Worm (Caenorhabditis elegans) whole organism, young adult: Measurements from ENCODE around the gene C50B8.5.

Source experiments
- B0261.1 ChIP-seq: sonication (generic microtip); optimal IDR thresholded peaks from 2 replicates; lab custom pipeline; 2016; ENCODE audit warnings: mild to moderate bottlenecking, missing genetic modification characterization, moderate library complexity, missing compliant biosample characterization
- F49E8.2 ChIP-seq: sonication (generic microtip); optimal IDR thresholded peaks from 3 replicates; lab custom pipeline; 2017; ENCODE audit warnings: missing genetic modification characterization, mild to moderate bottlenecking, missing compliant biosample characterization, antibody characterized with exemption, moderate library complexity; ENCODE audit not compliant: insufficient read depth
- ama-1 ChIP-seq, 3 experiments: fragments of 150-350 bp in 1 of 3; sonication (generic microtip) in 2 of 3; optimal IDR thresholded peaks; 2 replicates each; lab custom pipeline; 2014 to 2018; ENCODE audit warnings: missing biosample characterization in 2 of 3, missing genetic modification characterization in 2 of 3, missing genetic modification reagents in 2 of 3
- ceh-40 ChIP-seq: fragments of 200-800 bp; sonication (Bioruptor generic); IDR thresholded peaks from 2 replicates; pipeline ENCODE4 v1.3.6; 2022; ENCODE audit warnings: missing genetic modification characterization, missing compliant biosample characterization
- gei-17 ChIP-seq: fragments of 200-800 bp; sonication (Bioruptor generic); optimal IDR thresholded peaks from 2 replicates; lab custom pipeline; 2018; ENCODE audit warnings: mild to moderate bottlenecking, missing genetic modification characterization, missing compliant biosample characterization
- him-1 ChIP-seq: sonication (generic microtip); optimal IDR thresholded peaks from 2 replicates; lab custom pipeline; 2016; ENCODE audit warnings: missing genotype, missing genetic modification reagents, missing genetic modification characterization, missing compliant biosample characterization
- zfh-2 ChIP-seq: fragments of 200-800 bp; sonication (Bioruptor generic); conservative IDR thresholded peaks from 2 replicates; pipeline ENCODE4 v1.3.6; 2022; ENCODE audit warnings: missing genetic modification reagents, missing genetic modification characterization, missing compliant biosample characterization

DNA sequence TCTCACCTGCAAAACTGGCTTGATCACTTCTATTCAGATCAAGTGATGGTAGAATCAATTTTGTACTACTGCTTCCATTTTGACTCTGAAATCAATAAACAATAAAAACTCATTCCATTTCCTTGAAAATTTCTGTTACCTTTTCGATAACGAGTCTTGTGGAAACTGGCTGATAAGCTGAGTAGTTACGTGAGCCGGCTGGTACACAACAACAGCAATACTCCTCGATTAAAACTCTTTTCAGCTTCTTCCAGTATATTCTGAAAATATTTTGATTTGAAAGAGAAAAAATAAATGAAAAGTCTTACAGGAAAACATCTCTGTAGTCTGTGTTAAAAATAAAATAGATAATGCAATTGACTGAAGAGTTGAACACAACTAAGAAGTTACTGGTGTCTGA lies 48.3 kb upstream of the C50B8.5 start:
- no peak for TF ChIP-seq F49E8.2 (tag; lab: Kevin White, UChicago)
- no peak for TF ChIP-seq zfh-2
- no peak for TF ChIP-seq gei-17 (GFP tag; lab: Kevin White, UChicago)
- no peak for TF ChIP-seq B0261.1 (tag; lab: Kevin White, UChicago)
- no peak for TF ChIP-seq ceh-40 (GFP tag; lab: Robert Waterston, UW)
- TF ChIP-seq ama-1 (optimal IDR thresholded peaks at IDR 0.05; lab: Kevin White, UChicago) = no peak
- no peak for TF ChIP-seq ama-1 (GFP tag; optimal IDR thresholded peaks at IDR 0.05; lab: Kevin White, UChicago)
- no peak for TF ChIP-seq him-1 (tag; lab: Kevin White, UChicago)
